Worm (Caenorhabditis elegans) whole organism, early embryonic: Measurements from ENCODE around the gene srt-44.

Experiments used
- B0310.2 ChIP-seq: sonication (generic microtip); optimal IDR thresholded peaks from 2 replicates; lab custom pipeline; 2016; ENCODE audit warnings: mild to moderate bottlenecking, missing genetic modification characterization, missing compliant biosample characterization
- F13C5.2 ChIP-seq: sonication (generic microtip); optimal IDR thresholded peaks from 2 replicates; lab custom pipeline; 2017; ENCODE audit warnings: mild to moderate bottlenecking, missing genetic modification characterization, inconsistent platforms, missing compliant biosample characterization
- aly-1 ChIP-seq: sonication (generic microtip); optimal IDR thresholded peaks from 2 replicates; lab custom pipeline; 2016; ENCODE audit warnings: missing genetic modification characterization, missing compliant biosample characterization
- ama-1 ChIP-seq: fragments of 150-350 bp; optimal IDR thresholded peaks from 2 replicates; lab custom pipeline; 2014
- ceh-13 ChIP-seq: fragments of 200-800 bp; sonication (Bioruptor generic); optimal IDR thresholded peaks from 2 replicates; lab custom pipeline; 2018; ENCODE audit warnings: mild to moderate bottlenecking, missing genetic modification characterization, missing compliant biosample characterization
- ceh-36 ChIP-seq: sonication (generic microtip); optimal IDR thresholded peaks from 2 replicates; lab custom pipeline; 2016; ENCODE audit warnings: missing genetic modification characterization, inconsistent platforms, missing compliant biosample characterization
- ets-7 ChIP-seq: sonication (generic microtip); optimal IDR thresholded peaks from 2 replicates; lab custom pipeline; 2016; ENCODE audit warnings: missing genotype, missing genetic modification characterization, missing compliant biosample characterization
- flt-1 ChIP-seq: fragments of 200-800 bp; sonication (Bioruptor generic); IDR thresholded peaks from 2 replicates; pipeline ENCODE4 v1.3.6; 2022; ENCODE audit warnings: missing genetic modification characterization, missing compliant biosample characterization
- hmbx-1 ChIP-seq: sonication (generic microtip); optimal IDR thresholded peaks from 2 replicates; lab custom pipeline; 2016; ENCODE audit warnings: mild to moderate bottlenecking, missing genetic modification characterization, missing compliant biosample characterization
- hmg-4 ChIP-seq: fragments of 200-800 bp; sonication (Bioruptor generic); optimal IDR thresholded peaks from 2 replicates; lab custom pipeline; 2018; ENCODE audit warnings: mild to moderate bottlenecking, missing genetic modification characterization, missing compliant biosample characterization
- hnd-1 ChIP-seq: sonication (generic microtip); optimal IDR thresholded peaks from 2 replicates; lab custom pipeline; 2016; ENCODE audit warnings: missing genetic modification characterization, missing compliant biosample characterization
- pes-1 ChIP-seq: fragments of 200-800 bp; sonication (Bioruptor generic); IDR thresholded peaks from 2 replicates; pipeline ENCODE4 v1.3.6; 2022; ENCODE audit warnings: missing genetic modification reagents, missing genetic modification characterization, missing compliant biosample characterization
- scrt-1 ChIP-seq: fragments of 200-800 bp; sonication (Bioruptor generic); IDR thresholded peaks from 2 replicates; pipeline ENCODE4 v1.3.6; 2022; ENCODE audit warnings: missing genetic modification characterization, missing compliant biosample characterization
- sea-1 ChIP-seq: fragments of 200-800 bp; sonication (Bioruptor generic); conservative IDR thresholded peaks from 2 replicates; pipeline ENCODE4 v1.3.6; 2022; ENCODE audit warnings: missing genetic modification characterization, missing compliant biosample characterization
- tbx-11 ChIP-seq: fragments of 200-800 bp; sonication (Bioruptor generic); IDR thresholded peaks from 2 replicates; pipeline ENCODE4 v1.3.6; 2022; ENCODE audit warnings: missing genetic modification characterization, missing compliant biosample characterization
- tbx-37 ChIP-seq: fragments of 200-800 bp; sonication (Bioruptor generic); conservative IDR thresholded peaks from 2 replicates; pipeline ENCODE4 v1.3.6; 2022; ENCODE audit warnings: missing genetic modification reagents, missing genetic modification characterization, missing compliant biosample characterization
- tra-4 ChIP-seq: sonication (generic microtip); optimal IDR thresholded peaks from 2 replicates; lab custom pipeline; 2017; ENCODE audit warnings: missing genetic modification characterization, missing compliant biosample characterization

Gene srt-44

ce11 chrIV:15103224-15103679 lies at the start of gene srt-44:
TSS of gene srt-44 (plus strand) at chrIV:15103629.
- no peak for TF ChIP-seq hnd-1 (tag; lab: Kevin White, UChicago)
- TF ChIP-seq hmbx-1 (tag; lab: Kevin White, UChicago), result no peak
- no peak for TF ChIP-seq scrt-1 (GFP tag; lab: Robert Waterston, UW)
- no peak for TF ChIP-seq flt-1 (GFP tag; lab: Robert Waterston, UW)
- TF ChIP-seq ets-7 (tag; lab: Kevin White, UChicago), result no peak

ce11 chrIV:15056081-15056586 lies 47.3 kb upstream of the srt-44 start, which contains the start of gene Y41E3.19:
TSS of gene Y41E3.19 (plus strand) at chrIV:15056131.
- TF ChIP-seq B0310.2 (tag; lab: Kevin White, UChicago), result no peak
- TF ChIP-seq ets-7 (tag; lab: Kevin White, UChicago), result no peak
- TF ChIP-seq F13C5.2 (tag; lab: Kevin White, UChicago), result no peak
- no peak for TF ChIP-seq tra-4 (tag; lab: Kevin White, UChicago)
- TF ChIP-seq sea-1 (GFP tag; lab: Robert Waterston, UW), result no peak
- no peak for TF ChIP-seq scrt-1 (GFP tag; lab: Robert Waterston, UW)
- TF ChIP-seq ceh-13 (GFP tag; lab: Kevin White, UChicago), result no peak
- TF ChIP-seq hmbx-1 (tag; lab: Kevin White, UChicago), result no peak
- no peak for TF ChIP-seq aly-1 (tag; lab: Kevin White, UChicago)
- TF ChIP-seq ceh-36 (tag; lab: Kevin White, UChicago), result no peak
- TF ChIP-seq tbx-11 (GFP tag; lab: Robert Waterston, UW), result no peak
- no peak for TF ChIP-seq pes-1 (GFP tag; lab: Robert Waterston, UW)
- TF ChIP-seq flt-1 (GFP tag; lab: Robert Waterston, UW), result no peak
- no peak for TF ChIP-seq ama-1 (lab: Kevin White, UChicago)
- no peak for TF ChIP-seq hmg-4 (GFP tag; lab: Kevin White, UChicago)
- TF ChIP-seq tbx-37 (GFP tag; lab: Robert Waterston, UW), result no peak
- TF ChIP-seq hnd-1 (tag; lab: Kevin White, UChicago), result no peak

ce11 chrIV:15057994-15058393 lies 45.4 kb upstream of the srt-44 start, which contains the start of gene Y41E3.13:
TSS of gene Y41E3.13 (plus strand) at chrIV:15058294.
- no peak for TF ChIP-seq tbx-11 (GFP tag; lab: Robert Waterston, UW)
- no peak for TF ChIP-seq tbx-37 (GFP tag; lab: Robert Waterston, UW)

- peak; percentile 72; the same call in 1 of the 2 replicates for TF ChIP-seq flt-1 (GFP tag; lab: Robert Waterston, UW)
- peak; percentile 5 for TF ChIP-seq hnd-1 (tag; lab: Kevin White, UChicago)
- peak; percentile 85 for TF ChIP-seq pes-1 (GFP tag; lab: Robert Waterston, UW)
- TF ChIP-seq sea-1 (GFP tag; lab: Robert Waterston, UW), result peak; percentile 69; the same call in 1 of the 2 replicates
Observed at ce11 chrIV:15059150-15059549, 44.3 kb upstream of the srt-44 start.

- TF ChIP-seq tbx-37 (GFP tag; lab: Robert Waterston, UW), result no peak
- no peak for TF ChIP-seq hnd-1 (tag; lab: Kevin White, UChicago)
- no peak for TF ChIP-seq flt-1 (GFP tag; lab: Robert Waterston, UW)
- TF ChIP-seq tra-4 (tag; lab: Kevin White, UChicago), result no peak
- no peak for TF ChIP-seq ama-1 (lab: Kevin White, UChicago)
- TF ChIP-seq ceh-36 (tag; lab: Kevin White, UChicago), result no peak
- no peak for TF ChIP-seq tbx-11 (GFP tag; lab: Robert Waterston, UW)
- no peak for TF ChIP-seq ceh-13 (GFP tag; lab: Kevin White, UChicago)
- no peak for TF ChIP-seq ets-7 (tag; lab: Kevin White, UChicago)
- TF ChIP-seq scrt-1 (GFP tag; lab: Robert Waterston, UW), result no peak
- TF ChIP-seq hmg-4 (GFP tag; lab: Kevin White, UChicago), result no peak
Observed at ce11 chrIV:15063789-15064188, 39.6 kb upstream of the srt-44 start.

- TF ChIP-seq tra-4 (tag; lab: Kevin White, UChicago) (no peak), B0310.2 (tag; lab: Kevin White, UChicago) (no peak), sea-1 (GFP tag; lab: Robert Waterston, UW) (no peak), F13C5.2 (tag; lab: Kevin White, UChicago) (no peak), flt-1 (GFP tag; lab: Robert Waterston, UW) (no peak), aly-1 (tag; lab: Kevin White, UChicago) (no peak), ama-1 (lab: Kevin White, UChicago) (no peak), ceh-13 (GFP tag; lab: Kevin White, UChicago) (no peak), hmbx-1 (tag; lab: Kevin White, UChicago) (no peak), hnd-1 (tag; lab: Kevin White, UChicago) (no peak), pes-1 (GFP tag; lab: Robert Waterston, UW) (no peak)
Observed at ce11 chrIV:15065653-15066052, 37.8 kb upstream of the srt-44 start, which contains the start of gene Y41E3.18. TSS of gene Y41E3.18 (minus strand) at chrIV:15065753.

- TF ChIP-seq aly-1 (tag; lab: Kevin White, UChicago), result no peak
- TF ChIP-seq scrt-1 (GFP tag; lab: Robert Waterston, UW), result no peak
- TF ChIP-seq sea-1 (GFP tag; lab: Robert Waterston, UW), result no peak
- TF ChIP-seq hmbx-1 (tag; lab: Kevin White, UChicago), result no peak
- TF ChIP-seq ceh-13 (GFP tag; lab: Kevin White, UChicago), result no peak
Observed at ce11 chrIV:15068818-15069217, 34.6 kb upstream of the srt-44 start, which contains the start of gene srt-48. TSS of gene srt-48 (minus strand) at chrIV:15068918.
